Fruit fly (Drosophila melanogaster): ENCODE data around the gene CG43318.

CG43318 gene

dm6 chr3R:15836864-15837824, 3.9 kb upstream of the CG43318 start, which contains the start of the genes ND-23 and spn-E (continued):
- TF ChIP-seq CG8632 (GFP tag; optimal IDR thresholded peaks at IDR 0.05), result no peak
- TF ChIP-seq CG4318 (GFP tag; optimal IDR thresholded peaks at IDR 0.05), result no peak
- no peak for TF ChIP-seq CG6808 (GFP tag; optimal IDR thresholded peaks at IDR 0.05)
- TF ChIP-seq Eip93F (GFP tag; optimal IDR thresholded peaks at IDR 0.05), result no peak
- no peak for TF ChIP-seq CG31627 (GFP tag; optimal IDR thresholded peaks at IDR 0.05)
- peak; percentile 66 for TF ChIP-seq vri (GFP tag; optimal IDR thresholded peaks at IDR 0.05)
- peak; percentile 68 for TF ChIP-seq Eip78C (GFP tag)
- no peak for TF ChIP-seq ss (GFP tag; optimal IDR thresholded peaks at IDR 0.05)
- no peak for TF ChIP-seq cyc (GFP tag; optimal IDR thresholded peaks at IDR 0.05)
- TF ChIP-seq dsx (GFP tag; optimal IDR thresholded peaks at IDR 0.05; ENCODE audit: poor library complexity, severe bottlenecking), result no peak
- TF ChIP-seq acj6 (GFP tag; optimal IDR thresholded peaks at IDR 0.05), result peak; percentile 35
- no peak for TF ChIP-seq Lpt (GFP tag; optimal IDR thresholded peaks at IDR 0.05)
- no peak for TF ChIP-seq Blimp-1 (GFP tag; optimal IDR thresholded peaks at IDR 0.05)
- TF ChIP-seq Eip75B (GFP tag; optimal IDR thresholded peaks at IDR 0.05), result no peak
- TF ChIP-seq Hr4 (GFP tag; optimal IDR thresholded peaks at IDR 0.05), result no peak
- TF ChIP-seq Ets21C (GFP tag; optimal IDR thresholded peaks at IDR 0.05), result no peak
- no peak for TF ChIP-seq CG32006 (GFP tag; optimal IDR thresholded peaks at IDR 0.05)
- peak; percentile 69 for TF ChIP-seq CG3032 (tag; optimal IDR thresholded peaks at IDR 0.05)
- peak; percentile 22 for TF ChIP-seq CG6792 (GFP tag; optimal IDR thresholded peaks at IDR 0.05)
- no peak for TF ChIP-seq CG11294 (GFP tag; IDR thresholded peaks at IDR 0.05)
- TF ChIP-seq Sox15 (GFP tag; optimal IDR thresholded peaks at IDR 0.05), result no peak
- no peak for TF ChIP-seq CG11762 (GFP tag; optimal IDR thresholded peaks at IDR 0.05; ENCODE audit: insufficient read depth)
- no peak for TF ChIP-seq CG8319 (GFP tag; optimal IDR thresholded peaks at IDR 0.05)
- no peak for TF ChIP-seq pdm3 (GFP tag; optimal IDR thresholded peaks at IDR 0.05)
- no peak for TF ChIP-seq CG1621 (tag; optimal IDR thresholded peaks at IDR 0.05)
- peak; percentile 29 for TF ChIP-seq OdsH (GFP tag; optimal IDR thresholded peaks at IDR 0.05)
- no peak for TF ChIP-seq Hr38 (GFP tag; optimal IDR thresholded peaks at IDR 0.05)
- no peak for TF ChIP-seq CG6854 (GFP tag; optimal IDR thresholded peaks at IDR 0.05)
- TF ChIP-seq CG3919 (GFP tag; optimal IDR thresholded peaks at IDR 0.05), result no peak
- TF ChIP-seq CG16779 (tag; optimal IDR thresholded peaks at IDR 0.05), result no peak
- no peak for TF ChIP-seq fkh (GFP tag; optimal IDR thresholded peaks at IDR 0.05)
- 0 out of 3 replicates have a peak, but pooled peaks have one; percentile 29 for TF ChIP-seq eg (GFP tag; IDR thresholded peaks at IDR 0.05)
- TF ChIP-seq CG8119 (GFP tag; IDR thresholded peaks at IDR 0.05), result no peak
- TF ChIP-seq CG11902 (GFP tag; optimal IDR thresholded peaks at IDR 0.05), result peak; percentile 5
- TF ChIP-seq Met (GFP tag; optimal IDR thresholded peaks at IDR 0.05), result no peak
- TF ChIP-seq CG10669 (GFP tag; optimal IDR thresholded peaks at IDR 0.05), result no peak
- TF ChIP-seq topi (GFP tag; optimal IDR thresholded peaks at IDR 0.05), result no peak
- peak; percentile 66 for TF ChIP-seq CG10631 (GFP tag; optimal IDR thresholded peaks at IDR 0.05)
- peak; percentile 6 for TF ChIP-seq lz (GFP tag; optimal IDR thresholded peaks at IDR 0.05)
- TF ChIP-seq salr (GFP tag; optimal IDR thresholded peaks at IDR 0.05), result peak in 1 of 2 experiments; percentile 24
